6 fruit fly cellular contexts compared by ENCODE assay signal in the genomic region with DNA sequence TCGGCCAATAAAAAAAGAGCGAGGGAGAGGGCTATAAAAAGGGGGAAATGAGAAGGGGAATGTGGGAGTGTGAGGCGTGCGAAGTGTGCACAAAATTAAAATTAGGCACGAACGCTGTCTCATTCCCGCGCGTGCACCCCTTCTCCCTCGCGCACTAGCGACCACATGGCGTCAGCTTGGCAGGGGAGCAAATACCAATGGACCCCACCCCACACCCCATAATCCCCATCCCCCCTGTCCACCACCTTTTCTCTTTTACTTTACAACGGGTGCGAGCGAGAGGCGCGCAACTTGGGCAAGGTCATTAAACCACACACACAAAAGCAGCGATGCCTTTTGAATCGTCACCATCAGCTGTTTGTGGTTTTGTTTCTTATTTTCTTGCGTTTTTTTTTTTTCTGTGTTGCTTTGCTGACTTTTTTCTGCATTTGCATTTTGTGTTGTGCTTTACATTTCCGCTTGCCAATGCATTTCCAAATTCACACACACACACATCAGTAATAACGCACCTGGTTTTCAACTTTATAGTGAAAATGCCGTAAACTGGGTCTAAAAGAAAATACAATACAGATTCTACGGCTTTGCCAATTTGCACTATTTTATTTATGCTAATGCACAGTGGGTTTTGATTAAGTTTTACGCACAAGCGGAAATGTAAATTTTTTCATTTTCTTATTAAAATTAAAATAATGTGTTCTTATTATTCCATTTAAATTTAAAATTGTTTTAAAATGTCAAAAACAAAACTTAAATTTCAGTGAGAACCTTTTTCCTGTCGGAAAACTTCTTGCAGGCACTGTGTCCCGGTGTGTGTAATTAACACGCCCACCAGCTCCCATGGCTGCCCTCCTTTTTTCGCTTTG.
A peak's percentile ranks its signal among the peaks of the same experiment; 100 is the strongest.
TF ChIP-seq lines count a peak whose summit lies in the region.

No protein-coding gene starts in this region.

- no peak for TF ChIP-seq CTCF in whole organism, embryonic (GFP tag; optimal IDR thresholded peaks at IDR 0.05; lab: Kevin White, UChicago)

TF ChIP-seq in whole organism, 6 proteins besides CTCF, POLR2A, EP300 and RAD21:
- TF ChIP-seq psq (optimal IDR thresholded peaks at IDR 0.05; lab: Kevin White, UChicago), result no peak
- no peak for TF ChIP-seq pan (optimal IDR thresholded peaks at IDR 0.05; lab: Kevin White, UChicago)
- TF ChIP-seq Dll (optimal IDR thresholded peaks at IDR 0.05; lab: Kevin White, UChicago), result no peak
- no peak for TF ChIP-seq CG8478 (optimal IDR thresholded peaks at IDR 0.05; lab: Kevin White, UChicago)
- peak; percentile 68 to 83 for TF ChIP-seq EcR (GFP tag; optimal IDR thresholded peaks at IDR 0.05; lab: Kevin White, UChicago)
- TF ChIP-seq usp (GFP tag; optimal IDR thresholded peaks at IDR 0.05; lab: Kevin White, UChicago), result no peak

TF ChIP-seq in whole organism, adult, 20 proteins besides CTCF, POLR2A, EP300 and RAD21 (continues in another document):
- TF ChIP-seq bab1 (GFP tag; optimal IDR thresholded peaks at IDR 0.05; lab: Kevin White, UChicago) (peak; percentile 77), Hr96 (GFP tag; optimal IDR thresholded peaks at IDR 0.05; lab: Kevin White, UChicago) (no peak), Crg-1 (GFP tag; optimal IDR thresholded peaks at IDR 0.05; lab: Kevin White, UChicago) (no peak), CG14711 (tag; optimal IDR thresholded peaks at IDR 0.05; lab: Kevin White, UChicago) (peak; percentile 67), toe (GFP tag; optimal IDR thresholded peaks at IDR 0.05; lab: Kevin White, UChicago) (no peak), tj (GFP tag; optimal IDR thresholded peaks at IDR 0.05; lab: Kevin White, UChicago) (peak; percentile 95), CG11617 (GFP tag; optimal IDR thresholded peaks at IDR 0.05; lab: Kevin White, UChicago) (peak; percentile 37), kay (GFP tag; lab: Kevin White, UChicago; ENCODE audit: borderline replicate concordance) (no peak), Clk (GFP tag; optimal IDR thresholded peaks at IDR 0.05; lab: Kevin White, UChicago) (peak; percentile 40), CG1620 (GFP tag; optimal IDR thresholded peaks at IDR 0.05; lab: Kevin White, UChicago) (peak; percentile 32), CG7101 (tag; optimal IDR thresholded peaks at IDR 0.05; lab: Kevin White, UChicago) (peak; percentile 46), cnc (optimal IDR thresholded peaks at IDR 0.05; lab: Kevin White, UChicago) (no peak), Mnt (GFP tag; optimal IDR thresholded peaks at IDR 0.05; lab: Kevin White, UChicago) (no peak), pad (GFP tag; optimal IDR thresholded peaks at IDR 0.05; lab: Kevin White, UChicago) (peak; percentile 40), ovo (GFP tag; optimal IDR thresholded peaks at IDR 0.05; lab: Kevin White, UChicago) (no peak)

TF ChIP-seq in whole organism, embryonic, 481 proteins besides CTCF, POLR2A, EP300 and RAD21 (continues in another document):
- TF ChIP-seq CG3065 (GFP tag; optimal IDR thresholded peaks at IDR 0.05; lab: Kevin White, UChicago) (no peak), sens-2 (GFP tag; IDR thresholded peaks at IDR 0.05; lab: Robert Waterston, UW) (0 out of 2 replicates have a peak, but pooled peaks have one; percentile 17), lab (GFP tag; optimal IDR thresholded peaks at IDR 0.05; lab: Kevin White, UChicago) (peak; percentile 46), abd-A (tag; optimal IDR thresholded peaks at IDR 0.05; lab: Kevin White, UChicago) (peak; percentile 86), CG4282 (GFP tag; optimal IDR thresholded peaks at IDR 0.05; lab: Kevin White, UChicago) (no peak), CG10654 (GFP tag; optimal IDR thresholded peaks at IDR 0.05; lab: Kevin White, UChicago) (peak; percentile 43), TFAM (GFP tag; optimal IDR thresholded peaks at IDR 0.05; lab: Kevin White, UChicago) (no peak), dpn (GFP tag; optimal IDR thresholded peaks at IDR 0.05; lab: Kevin White, UChicago) (peak in 1 of 2 experiments; percentile 12), Rx (GFP tag; IDR thresholded peaks at IDR 0.05; lab: Robert Waterston, UW) (no peak; the same call in 1 of the 2 replicates), Elba2 (GFP tag; optimal IDR thresholded peaks at IDR 0.05; lab: Kevin White, UChicago) (no peak), CG17186 (GFP tag; optimal IDR thresholded peaks at IDR 0.05; lab: Kevin White, UChicago) (no peak), CG15011 (GFP tag; optimal IDR thresholded peaks at IDR 0.05; lab: Kevin White, UChicago) (peak; percentile 16), CG11085 (GFP tag; IDR thresholded peaks at IDR 0.05; lab: Robert Waterston, UW) (peak; percentile 43; the same call in 1 of the 2 replicates), PHDP (tag; optimal IDR thresholded peaks at IDR 0.05; lab: Kevin White, UChicago) (no peak)

TF ChIP-seq in whole organism, prepupa, 60 proteins besides CTCF, POLR2A, EP300 and RAD21 (continues in another document):
- TF ChIP-seq CG6792 (GFP tag; optimal IDR thresholded peaks at IDR 0.05; lab: Kevin White, UChicago), result peak; percentile 47
- peak; percentile 56 for TF ChIP-seq CG6276 (GFP tag; optimal IDR thresholded peaks at IDR 0.05; lab: Kevin White, UChicago)
- TF ChIP-seq Lpt (GFP tag; optimal IDR thresholded peaks at IDR 0.05; lab: Kevin White, UChicago), result peak; percentile 25
- peak; percentile 11 for TF ChIP-seq CG7368 (GFP tag; optimal IDR thresholded peaks at IDR 0.05; lab: Kevin White, UChicago)
- peak; percentile 41 for TF ChIP-seq Ets21C (GFP tag; optimal IDR thresholded peaks at IDR 0.05; lab: Kevin White, UChicago)
- peak; percentile 19 for TF ChIP-seq CG9139 (GFP tag; optimal IDR thresholded peaks at IDR 0.05; lab: Kevin White, UChicago)
- TF ChIP-seq CG6808 (GFP tag; optimal IDR thresholded peaks at IDR 0.05; lab: Kevin White, UChicago), result peak; percentile 54
- peak; percentile 17 for TF ChIP-seq CG4318 (GFP tag; optimal IDR thresholded peaks at IDR 0.05; lab: Kevin White, UChicago)
- peak; percentile 15 for TF ChIP-seq CG11902 (GFP tag; optimal IDR thresholded peaks at IDR 0.05; lab: Kevin White, UChicago)
- peak; percentile 73 for TF ChIP-seq OdsH (GFP tag; optimal IDR thresholded peaks at IDR 0.05; lab: Kevin White, UChicago)
- TF ChIP-seq CG16779 (tag; optimal IDR thresholded peaks at IDR 0.05; lab: Kevin White, UChicago), result peak; percentile 21
- TF ChIP-seq topi (GFP tag; optimal IDR thresholded peaks at IDR 0.05; lab: Kevin White, UChicago), result peak; percentile 43
- peak; percentile 63 for TF ChIP-seq CG3919 (GFP tag; optimal IDR thresholded peaks at IDR 0.05; lab: Kevin White, UChicago)
- TF ChIP-seq CG8119 (GFP tag; IDR thresholded peaks at IDR 0.05; lab: Robert Waterston, UW), result peak; percentile 77
- TF ChIP-seq spab (GFP tag; optimal IDR thresholded peaks at IDR 0.05; lab: Kevin White, UChicago), result peak; percentile 48
- peak; percentile 61 for TF ChIP-seq svp (GFP tag; lab: Kevin White, UChicago)

TF ChIP-seq in whole organism, pupa, 21 proteins besides CTCF, POLR2A, EP300 and RAD21 (continues in another document):
- peak; percentile 96 for TF ChIP-seq EcR (GFP tag; optimal IDR thresholded peaks at IDR 0.05; lab: Kevin White, UChicago)
- TF ChIP-seq CG10348 (GFP tag; IDR thresholded peaks at IDR 0.05; lab: Robert Waterston, UW), result 0 out of 2 replicates have a peak, but pooled peaks have one; percentile 33
- peak; percentile 72 for TF ChIP-seq CG32121 (GFP tag; IDR thresholded peaks at IDR 0.05; lab: Robert Waterston, UW)
- peak; percentile 70 for TF ChIP-seq Pif1B (GFP tag; optimal IDR thresholded peaks at IDR 0.05; lab: Kevin White, UChicago)
- TF ChIP-seq CG14655 (GFP tag; optimal IDR thresholded peaks at IDR 0.05; lab: Kevin White, UChicago), result peak; percentile 71
- 0 out of 3 replicates have a peak, but pooled peaks have one; percentile 54 for TF ChIP-seq fd96Ca (GFP tag; IDR thresholded peaks at IDR 0.05; lab: Robert Waterston, UW)
- TF ChIP-seq Snoo (tag; optimal IDR thresholded peaks at IDR 0.05; lab: Kevin White, UChicago), result peak; percentile 16
- TF ChIP-seq CG12605 (GFP tag; IDR thresholded peaks at IDR 0.05; lab: Robert Waterston, UW), result peak; percentile 18; the same call in 1 of the 2 replicates
- peak; percentile 36 for TF ChIP-seq CG34367 (tag; optimal IDR thresholded peaks at IDR 0.05; lab: Kevin White, UChicago)
- TF ChIP-seq CG13204 (GFP tag; optimal IDR thresholded peaks at IDR 0.05; lab: Kevin White, UChicago), result no peak
- peak; percentile 55 for TF ChIP-seq CG9948 (tag; optimal IDR thresholded peaks at IDR 0.05; lab: Kevin White, UChicago)
- TF ChIP-seq CG17806 (tag; optimal IDR thresholded peaks at IDR 0.05; lab: Kevin White, UChicago), result peak; percentile 46
- TF ChIP-seq D1 (tag; optimal IDR thresholded peaks at IDR 0.05; lab: Kevin White, UChicago), result no peak
- no peak for TF ChIP-seq gl (tag; optimal IDR thresholded peaks at IDR 0.05; lab: Kevin White, UChicago)
- peak; percentile 71 for TF ChIP-seq CG4496 (GFP tag; IDR thresholded peaks at IDR 0.05; lab: Robert Waterston, UW)
- TF ChIP-seq CG8159 (tag; optimal IDR thresholded peaks at IDR 0.05; lab: Kevin White, UChicago), result peak; percentile 72

TF ChIP-seq in whole organism, wandering third instar larva, 38 proteins besides CTCF, POLR2A, EP300 and RAD21 (continues in another document):
- TF ChIP-seq Myc (optimal IDR thresholded peaks at IDR 0.05; lab: Kevin White, UChicago) (no peak), HLH106 (tag; optimal IDR thresholded peaks at IDR 0.05; lab: Kevin White, UChicago) (peak; percentile 52), fru (GFP tag; optimal IDR thresholded peaks at IDR 0.05; lab: Kevin White, UChicago) (peak; percentile 28), rgr (GFP tag; optimal IDR thresholded peaks at IDR 0.05; lab: Kevin White, UChicago) (peak; percentile 21), Rel (GFP tag; optimal IDR thresholded peaks at IDR 0.05; lab: Kevin White, UChicago) (peak; percentile 24), Rel (tag; optimal IDR thresholded peaks at IDR 0.05; lab: Kevin White, UChicago) (no peak), Hr83 (GFP tag; optimal IDR thresholded peaks at IDR 0.05; lab: Kevin White, UChicago; ENCODE audit: poor library complexity, severe bottlenecking) (peak; percentile 17), Dfd (GFP tag; optimal IDR thresholded peaks at IDR 0.05; lab: Kevin White, UChicago) (peak; percentile 24), CG32264 (GFP tag; optimal IDR thresholded peaks at IDR 0.05; lab: Kevin White, UChicago) (no peak), woc (GFP tag; optimal IDR thresholded peaks at IDR 0.05; lab: Kevin White, UChicago) (peak; percentile 7), sv (GFP tag; optimal IDR thresholded peaks at IDR 0.05; lab: Kevin White, UChicago) (no peak), Sp1 (GFP tag; optimal IDR thresholded peaks at IDR 0.05; lab: Kevin White, UChicago) (peak; percentile 30), jim (GFP tag; optimal IDR thresholded peaks at IDR 0.05; lab: Kevin White, UChicago) (no peak), Vsx2 (GFP tag; optimal IDR thresholded peaks at IDR 0.05; lab: Kevin White, UChicago; ENCODE audit: partially characterized antibody) (no peak), psq (GFP tag; optimal IDR thresholded peaks at IDR 0.05; lab: Kevin White, UChicago) (peak; percentile 15), CG9705 (GFP tag; optimal IDR thresholded peaks at IDR 0.05; lab: Kevin White, UChicago) (no peak), CrebA (GFP tag; optimal IDR thresholded peaks at IDR 0.05; lab: Kevin White, UChicago; ENCODE audit: borderline replicate concordance) (no peak), br (GFP tag; optimal IDR thresholded peaks at IDR 0.05; lab: Kevin White, UChicago) (peak; percentile 27), Jra (GFP tag; optimal IDR thresholded peaks at IDR 0.05; lab: Kevin White, UChicago) (no peak)
